Worm (Caenorhabditis elegans) whole organism, L4 larva: ENCODE measurements around the gene F49C12.5.

ENCODE experiments used
- F37D6.2 ChIP-seq: sonication (generic microtip); optimal IDR thresholded peaks from 2 replicates; lab custom pipeline; 2016; ENCODE audit warnings: mild to moderate bottlenecking, missing genetic modification characterization, missing compliant biosample characterization
- F49E8.2 ChIP-seq: sonication (generic microtip); optimal IDR thresholded peaks from 2 replicates; lab custom pipeline; 2016; ENCODE audit warnings: missing compliant biosample characterization, mild to moderate bottlenecking, missing genetic modification characterization, borderline replicate concordance
- ama-1 ChIP-seq: fragments of 150-350 bp; optimal IDR thresholded peaks from 2 replicates; lab custom pipeline; 2014; ENCODE audit warnings: inconsistent platforms, mixed read lengths
- jun-1 ChIP-seq: fragments of 150-350 bp; optimal IDR thresholded peaks from 2 replicates; lab custom pipeline; 2014; ENCODE audit warnings: missing biosample characterization, missing genetic modification reagents, missing genetic modification characterization
- mep-1 ChIP-seq: fragments of 150-350 bp; sonication (generic microtip); optimal IDR thresholded peaks from 3 replicates; lab custom pipeline; 2014; ENCODE audit warnings: missing biosample characterization, missing genetic modification characterization

DNA sequence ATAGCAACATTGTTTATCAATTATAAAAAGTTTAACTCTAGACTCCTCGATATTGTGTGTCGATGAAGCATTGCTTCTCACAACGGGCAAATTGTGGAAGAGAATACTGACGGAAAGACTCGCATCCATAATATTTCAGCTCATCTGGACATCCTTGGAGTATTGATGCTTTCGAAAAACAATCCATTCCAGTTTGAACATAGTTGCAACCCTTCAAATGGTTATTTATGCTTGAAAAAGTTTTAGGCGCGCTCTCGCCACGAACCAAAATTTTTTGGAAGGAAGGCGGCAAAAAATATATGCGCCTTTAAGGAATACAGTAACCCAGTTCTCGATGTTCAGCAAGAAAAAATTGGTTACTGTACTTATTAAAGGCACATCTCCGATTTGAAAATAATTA lies 17.8 kb downstream of the F49C12.5 start:
- TF ChIP-seq F37D6.2 (tag; lab: Kevin White, UChicago), result no peak
- TF ChIP-seq ama-1 (lab: Kevin White, UChicago), result peak; percentile 6
- TF ChIP-seq mep-1, result no peak
- no peak for TF ChIP-seq jun-1
- TF ChIP-seq F49E8.2 (tag; lab: Kevin White, UChicago), result no peak
